Worm (Caenorhabditis elegans) whole organism, midembryonic: ENCODE measurements around the gene Y73F8A.5.

ENCODE experiments used
- T22C8.4 ChIP-seq: fragments of 200-800 bp; sonication (Bioruptor generic); IDR thresholded peaks from 2 replicates; pipeline ENCODE4 v1.3.6; 2022; ENCODE audit warnings: missing genetic modification characterization, missing compliant biosample characterization
- cog-1 ChIP-seq: sonication (generic microtip); optimal IDR thresholded peaks from 2 replicates; lab custom pipeline; 2016; ENCODE audit warnings: missing genetic modification characterization, missing compliant biosample characterization
- flt-1 ChIP-seq: fragments of 200-800 bp; sonication (Bioruptor generic); IDR thresholded peaks from 2 replicates; pipeline ENCODE4 v1.3.6; 2022; ENCODE audit warnings: missing genetic modification characterization, missing compliant biosample characterization
- klf-2 ChIP-seq: fragments of 200-800 bp; sonication (Bioruptor generic); conservative IDR thresholded peaks from 2 replicates; pipeline ENCODE4 v1.3.6; 2022; ENCODE audit warnings: missing genetic modification reagents, missing genetic modification characterization, missing compliant biosample characterization
- med-1 ChIP-seq: sonication (generic microtip); optimal IDR thresholded peaks from 2 replicates; lab custom pipeline; 2017; ENCODE audit warnings: missing genetic modification characterization, mild to moderate bottlenecking, missing compliant biosample characterization, antibody characterized with exemption, missing genetic modification reagents; ENCODE audit not compliant: insufficient read depth
- ref-1 ChIP-seq: fragments of 200-800 bp; sonication (Bioruptor generic); conservative IDR thresholded peaks from 2 replicates; pipeline ENCODE4 v1.3.6; 2022; ENCODE audit warnings: missing genetic modification reagents, missing genetic modification characterization, missing compliant biosample characterization
- tab-1 ChIP-seq: fragments of 200-800 bp; sonication (Bioruptor generic); IDR thresholded peaks from 2 replicates; pipeline ENCODE4 v1.3.6; 2022; ENCODE audit warnings: missing genetic modification characterization, missing compliant biosample characterization
- ztf-23 ChIP-seq: fragments of 200-800 bp; sonication (Bioruptor generic); IDR thresholded peaks from 2 replicates; pipeline ENCODE4 v1.3.6; 2022; ENCODE audit warnings: missing genetic modification reagents, missing genetic modification characterization, missing compliant biosample characterization
- ztf-29 ChIP-seq: fragments of 200-800 bp; sonication (Bioruptor generic); IDR thresholded peaks from 2 replicates; pipeline ENCODE4 v1.3.6; 2022; ENCODE audit warnings: missing genetic modification reagents, missing genetic modification characterization, missing compliant biosample characterization

Gene Y73F8A.5

ce11 chrIV:15259548-15259947 lies at the start of gene Y73F8A.5:
TSS of gene Y73F8A.5 (plus strand) at chrIV:15259868.
- TF ChIP-seq T22C8.4 (GFP tag; lab: Robert Waterston, UW), result no peak
- TF ChIP-seq med-1 (GFP tag; lab: Kevin White, UChicago), result no peak
- no peak for TF ChIP-seq tab-1 (GFP tag; lab: Robert Waterston, UW)
- no peak for TF ChIP-seq ztf-29 (GFP tag; lab: Robert Waterston, UW)
- TF ChIP-seq cog-1 (tag; lab: Kevin White, UChicago), result no peak
- TF ChIP-seq flt-1 (GFP tag; lab: Robert Waterston, UW), result no peak
- no peak for TF ChIP-seq klf-2 (GFP tag; lab: Robert Waterston, UW)
- TF ChIP-seq ztf-23 (GFP tag; lab: Robert Waterston, UW), result no peak

- TF ChIP-seq T22C8.4 (GFP tag; lab: Robert Waterston, UW) (no peak), flt-1 (GFP tag; lab: Robert Waterston, UW) (no peak)
Measured at ce11 chrIV:15210482-15210881, 49.2 kb upstream of the Y73F8A.5 start.

ce11 chrIV:15214694-15215093 lies 45.0 kb upstream of the Y73F8A.5 start:
- TF ChIP-seq ztf-29 (GFP tag; lab: Robert Waterston, UW), result no peak

- no peak for TF ChIP-seq ref-1
- no peak for TF ChIP-seq cog-1 (tag; lab: Kevin White, UChicago)
- no peak for TF ChIP-seq ztf-23 (GFP tag; lab: Robert Waterston, UW)
- TF ChIP-seq med-1 (GFP tag; lab: Kevin White, UChicago), result no peak
- no peak for TF ChIP-seq flt-1 (GFP tag; lab: Robert Waterston, UW)
- no peak for TF ChIP-seq ztf-29 (GFP tag; lab: Robert Waterston, UW)
- TF ChIP-seq tab-1 (GFP tag; lab: Robert Waterston, UW), result no peak
- no peak for TF ChIP-seq klf-2 (GFP tag; lab: Robert Waterston, UW)
- no peak for TF ChIP-seq T22C8.4 (GFP tag; lab: Robert Waterston, UW)
Measured at ce11 chrIV:15215470-15215869, 44.2 kb upstream of the Y73F8A.5 start, which contains the start of gene Y40H7A.10. TSS of gene Y40H7A.10 (minus strand) at chrIV:15215597.

ce11 chrIV:15220253-15220652 lies 39.4 kb upstream of the Y73F8A.5 start, which contains the start of gene Y40H7A.11:
TSS of gene Y40H7A.11 (minus strand) at chrIV:15220353.
- TF ChIP-seq ztf-23 (GFP tag; lab: Robert Waterston, UW) (no peak), med-1 (GFP tag; lab: Kevin White, UChicago) (no peak), T22C8.4 (GFP tag; lab: Robert Waterston, UW) (no peak)

ce11 chrIV:15234272-15234671 lies 25.4 kb upstream of the Y73F8A.5 start:
- TF ChIP-seq ztf-23 (GFP tag; lab: Robert Waterston, UW) (no peak), med-1 (GFP tag; lab: Kevin White, UChicago) (no peak), T22C8.4 (GFP tag; lab: Robert Waterston, UW) (no peak), ztf-29 (GFP tag; lab: Robert Waterston, UW) (no peak), tab-1 (GFP tag; lab: Robert Waterston, UW) (no peak), ref-1 (no peak), klf-2 (GFP tag; lab: Robert Waterston, UW) (no peak), flt-1 (GFP tag; lab: Robert Waterston, UW) (no peak), cog-1 (tag; lab: Kevin White, UChicago) (no peak)

- TF ChIP-seq flt-1 (GFP tag; lab: Robert Waterston, UW), result no peak
- TF ChIP-seq tab-1 (GFP tag; lab: Robert Waterston, UW), result no peak
- TF ChIP-seq ztf-29 (GFP tag; lab: Robert Waterston, UW), result no peak
- no peak for TF ChIP-seq ztf-23 (GFP tag; lab: Robert Waterston, UW)
- TF ChIP-seq T22C8.4 (GFP tag; lab: Robert Waterston, UW), result no peak
- no peak for TF ChIP-seq klf-2 (GFP tag; lab: Robert Waterston, UW)
- no peak for TF ChIP-seq cog-1 (tag; lab: Kevin White, UChicago)
- no peak for TF ChIP-seq ref-1
- TF ChIP-seq med-1 (GFP tag; lab: Kevin White, UChicago), result no peak
Measured at ce11 chrIV:15234943-15235605, 24.6 kb upstream of the Y73F8A.5 start, which contains the start of gene pkd-2. TSS of gene pkd-2 (minus strand) at chrIV:15234993.

ce11 chrIV:15235856-15236255 lies 23.8 kb upstream of the Y73F8A.5 start, which contains the start of gene lgc-52:
TSS of gene lgc-52 (plus strand) at chrIV:15236123.
- TF ChIP-seq flt-1 (GFP tag; lab: Robert Waterston, UW) (no peak), tab-1 (GFP tag; lab: Robert Waterston, UW) (no peak), ztf-29 (GFP tag; lab: Robert Waterston, UW) (no peak), ref-1 (no peak), cog-1 (tag; lab: Kevin White, UChicago) (no peak), ztf-23 (GFP tag; lab: Robert Waterston, UW) (no peak), med-1 (GFP tag; lab: Kevin White, UChicago) (no peak), klf-2 (GFP tag; lab: Robert Waterston, UW) (no peak), T22C8.4 (GFP tag; lab: Robert Waterston, UW) (no peak)

ce11 chrIV:15245655-15246054 lies 14.0 kb upstream of the Y73F8A.5 start, which contains the start of gene Y73F8A.36:
TSS of gene Y73F8A.36 (plus strand) at chrIV:15245955.
- TF ChIP-seq tab-1 (GFP tag; lab: Robert Waterston, UW) (no peak), ztf-23 (GFP tag; lab: Robert Waterston, UW) (no peak), T22C8.4 (GFP tag; lab: Robert Waterston, UW) (no peak), cog-1 (tag; lab: Kevin White, UChicago) (no peak), flt-1 (GFP tag; lab: Robert Waterston, UW) (no peak), ref-1 (no peak), ztf-29 (GFP tag; lab: Robert Waterston, UW) (no peak), med-1 (GFP tag; lab: Kevin White, UChicago) (no peak), klf-2 (GFP tag; lab: Robert Waterston, UW) (no peak)
